Worm (Caenorhabditis elegans) whole organism, L2 larva: Measurements from ENCODE around the gene F14D7.12.

Experiments used
- Y55F3AM.14 ChIP-seq: fragments of 200-800 bp; sonication (Bioruptor generic); optimal IDR thresholded peaks from 2 replicates; lab custom pipeline; 2018; ENCODE audit warnings: mild to moderate bottlenecking, missing genetic modification characterization, missing compliant biosample characterization
- ZK546.5 ChIP-seq: sonication (generic microtip); optimal IDR thresholded peaks from 2 replicates; lab custom pipeline; 2017; ENCODE audit warnings: missing biosample characterization, missing genetic modification characterization
- alr-1 ChIP-seq: fragments of 150-350 bp; optimal IDR thresholded peaks from 2 replicates; lab custom pipeline; 2014; ENCODE audit warnings: missing biosample characterization, missing genetic modification characterization
- ama-1 ChIP-seq: fragments of 150-350 bp; optimal IDR thresholded peaks from 2 replicates; lab custom pipeline; 2018; ENCODE audit warnings: inconsistent platforms
- ceh-82 ChIP-seq: fragments of 150-350 bp; optimal IDR thresholded peaks from 2 replicates; lab custom pipeline; 2014; ENCODE audit warnings: missing biosample characterization, missing genetic modification characterization
- egl-27 ChIP-seq: sonication (generic microtip); optimal IDR thresholded peaks from 3 replicates; lab custom pipeline; 2017; ENCODE audit warnings: missing biosample characterization, missing genetic modification reagents, missing genetic modification characterization
- fos-1 ChIP-seq: fragments of 150-350 bp; optimal IDR thresholded peaks from 2 replicates; lab custom pipeline; 2014; ENCODE audit warnings: missing biosample characterization, missing genetic modification characterization
- unc-39 ChIP-seq: fragments of 150-350 bp; optimal IDR thresholded peaks from 2 replicates; lab custom pipeline; 2014; ENCODE audit warnings: missing biosample characterization, missing genetic modification characterization
- unc-62 ChIP-seq: fragments of 150-350 bp; optimal IDR thresholded peaks from 2 replicates; lab custom pipeline; 2014; ENCODE audit warnings: missing biosample characterization, missing genetic modification reagents, missing genetic modification characterization

- TF ChIP-seq unc-39 (tag; lab: Kevin White, UChicago) (no peak), egl-27 (tag; lab: Kevin White, UChicago) (no peak), unc-62 (GFP tag; lab: Kevin White, UChicago) (no peak), ama-1 (lab: Kevin White, UChicago) (no peak), Y55F3AM.14 (GFP tag; lab: Kevin White, UChicago) (no peak), ZK546.5 (tag; lab: Kevin White, UChicago) (no peak), ceh-82 (tag; lab: Kevin White, UChicago) (no peak), alr-1 (tag; lab: Kevin White, UChicago) (no peak), fos-1 (tag; lab: Kevin White, UChicago) (no peak)
These were observed 36.8 kb downstream of the F14D7.12 start, which contains the start of gene srm-6 for ce11 chrV:14336655-14337054.
